Fruit fly (Drosophila melanogaster): Measurements from ENCODE around the gene Coprox.

The Coprox gene

dm6 chr2L:6950096-6950495 is 14.1 kb upstream of the Coprox start, which contains the start of the genes Gas41 and SA1 (continued):
- TF ChIP-seq CG17829 (tag; optimal IDR thresholded peaks at IDR 0.05), result peak; percentile 97
- TF ChIP-seq CG14667 (GFP tag; IDR thresholded peaks at IDR 0.05), result peak; percentile 90
- no peak for TF ChIP-seq crol (GFP tag; IDR thresholded peaks at IDR 0.05)
- TF ChIP-seq CG6272 (GFP tag; IDR thresholded peaks at IDR 0.05), result peak; percentile 96
- no peak for TF ChIP-seq Jarid2 (GFP tag; optimal IDR thresholded peaks at IDR 0.05)
- no peak for TF ChIP-seq CG30431 (GFP tag; optimal IDR thresholded peaks at IDR 0.05)
- TF ChIP-seq Dip2 (GFP tag; IDR thresholded peaks at IDR 0.05), result no peak
- peak; percentile 77 for TF ChIP-seq CG18011 (GFP tag; optimal IDR thresholded peaks at IDR 0.05)
- TF ChIP-seq CG5953 (GFP tag; IDR thresholded peaks at IDR 0.05), result no peak
- no peak for TF ChIP-seq CG12071 (GFP tag; optimal IDR thresholded peaks at IDR 0.05)
- TF ChIP-seq sug (tag; optimal IDR thresholded peaks at IDR 0.05), result peak; percentile 68
- peak; percentile 57; the same call in 1 of the 2 replicates for TF ChIP-seq ato (GFP tag; IDR thresholded peaks at IDR 0.05; ENCODE audit: partially characterized antibody)
- TF ChIP-seq mld (GFP tag; IDR thresholded peaks at IDR 0.05; ENCODE audit: partially characterized antibody), result peak; percentile 48; the same call in 1 of the 3 replicates
- peak; percentile 81 for TF ChIP-seq CG1233 (GFP tag; optimal IDR thresholded peaks at IDR 0.05)
- peak; percentile 72 for TF ChIP-seq cwo (GFP tag; optimal IDR thresholded peaks at IDR 0.05)
- peak; percentile 81 for TF ChIP-seq fd102C (GFP tag; optimal IDR thresholded peaks at IDR 0.05)
- peak; percentile 13 for TF ChIP-seq CG16815 (GFP tag; optimal IDR thresholded peaks at IDR 0.05)
- TF ChIP-seq CG11085 (GFP tag; IDR thresholded peaks at IDR 0.05), result peak; percentile 89
- TF ChIP-seq CG12104 (GFP tag; optimal IDR thresholded peaks at IDR 0.05), result no peak
- peak; percentile 58 for TF ChIP-seq bcd (GFP tag; optimal IDR thresholded peaks at IDR 0.05)
- peak; percentile 75 for TF ChIP-seq CG6254 (GFP tag; optimal IDR thresholded peaks at IDR 0.05)
- TF ChIP-seq CG7745 (tag; optimal IDR thresholded peaks at IDR 0.05), result peak; percentile 74
- peak; percentile 31; the same call in 1 of the 2 replicates for TF ChIP-seq danr (GFP tag; IDR thresholded peaks at IDR 0.05)
- no peak for TF ChIP-seq ems (GFP tag; optimal IDR thresholded peaks at IDR 0.05)
- no peak for TF ChIP-seq nerfin-2 (GFP tag; IDR thresholded peaks at IDR 0.05; ENCODE audit: partially characterized antibody)
- TF ChIP-seq NC2α (GFP tag; optimal IDR thresholded peaks at IDR 0.05), result no peak
- TF ChIP-seq twi (tag; optimal IDR thresholded peaks at IDR 0.05), result peak; percentile 68
- no peak for TF ChIP-seq Atf3 (GFP tag; optimal IDR thresholded peaks at IDR 0.05)
- TF ChIP-seq CG12236 (GFP tag; optimal IDR thresholded peaks at IDR 0.05), result no peak
- peak; percentile 30 for TF ChIP-seq CG9797 (GFP tag; optimal IDR thresholded peaks at IDR 0.05)
- peak; percentile 94 for TF ChIP-seq Xrp1 (GFP tag; IDR thresholded peaks at IDR 0.05)
- TF ChIP-seq Atf-2 (GFP tag; optimal IDR thresholded peaks at IDR 0.05), result no peak
- no peak for TF ChIP-seq usp (GFP tag; optimal IDR thresholded peaks at IDR 0.05)
- peak; percentile 64 for TF ChIP-seq CG6683 (GFP tag; optimal IDR thresholded peaks at IDR 0.05)
- TF ChIP-seq CoRest (tag; optimal IDR thresholded peaks at IDR 0.05), result peak; percentile 76
- peak; percentile 91 for TF ChIP-seq CG13894 (tag; optimal IDR thresholded peaks at IDR 0.05)
- peak; percentile 48 for TF ChIP-seq fu2 (GFP tag; optimal IDR thresholded peaks at IDR 0.05)
- TF ChIP-seq seq (GFP tag; IDR thresholded peaks at IDR 0.05), result peak; percentile 55; the same call in 1 of the 2 replicates
- peak; percentile 60 for TF ChIP-seq CG2875 (GFP tag; optimal IDR thresholded peaks at IDR 0.05)
- no peak for TF ChIP-seq repo (GFP tag; optimal IDR thresholded peaks at IDR 0.05)
- 0 out of 2 replicates have a peak, but pooled peaks have one; percentile 24 for TF ChIP-seq CG10321 (GFP tag; IDR thresholded peaks at IDR 0.05)
- TF ChIP-seq gsb-n (tag; optimal IDR thresholded peaks at IDR 0.05), result no peak
- peak; percentile 15 for TF ChIP-seq tin (GFP tag; optimal IDR thresholded peaks at IDR 0.05)
- TF ChIP-seq zen (tag; optimal IDR thresholded peaks at IDR 0.05), result peak; percentile 95
- TF ChIP-seq CG9215 (GFP tag; IDR thresholded peaks at IDR 0.05), result peak; percentile 89
- peak; percentile 30 for TF ChIP-seq disco-r (GFP tag; optimal IDR thresholded peaks at IDR 0.05)
- TF ChIP-seq CG3995 (GFP tag; optimal IDR thresholded peaks at IDR 0.05), result peak; percentile 32
- TF ChIP-seq bigmax (GFP tag; optimal IDR thresholded peaks at IDR 0.05), result no peak
- TF ChIP-seq NK7.1 (GFP tag; optimal IDR thresholded peaks at IDR 0.05), result no peak
- peak; percentile 85 for TF ChIP-seq CG3281 (GFP tag; optimal IDR thresholded peaks at IDR 0.05)
- peak; percentile 89 for TF ChIP-seq lilli (GFP tag; optimal IDR thresholded peaks at IDR 0.05)
